Fruit fly (Drosophila melanogaster) whole organism, embryonic: ENCODE measurements around the gene CG43307.

ENCODE experiments used
- Bteb2 ChIP-seq: fragments of 200-800 bp; sonication (Bioruptor generic); optimal IDR thresholded peaks from 2 replicates; lab custom pipeline; 2016; ENCODE audit warnings: missing biosample characterization, missing genetic modification characterization
- C15 ChIP-seq: fragments of 200-800 bp; sonication (Bioruptor generic); IDR thresholded peaks from 3 replicates; pipeline ENCODE4 v1.3.6; 2022; ENCODE audit warnings: missing biosample characterization, missing genetic modification characterization
- CG10209 ChIP-seq: fragments of 200-800 bp; sonication (Bioruptor generic); optimal IDR thresholded peaks from 3 replicates; lab custom pipeline; 2017; ENCODE audit warnings: missing biosample characterization, mild to moderate bottlenecking, missing genetic modification characterization, missing genetic modification reagents
- CG10321 ChIP-seq: fragments of 200-800 bp; sonication (Bioruptor generic); IDR thresholded peaks from 2 replicates; pipeline ENCODE4 v1.3.6; 2022; ENCODE audit warnings: missing biosample characterization, missing genetic modification characterization
- CG10543 ChIP-seq: fragments of 200-800 bp; sonication (Bioruptor generic); optimal IDR thresholded peaks from 3 replicates; lab custom pipeline; 2017; ENCODE audit warnings: missing biosample characterization, mild to moderate bottlenecking, missing genetic modification characterization, moderate library complexity
- CG10654 ChIP-seq: fragments of 200-800 bp; sonication (Bioruptor generic); optimal IDR thresholded peaks from 2 replicates; lab custom pipeline; 2016; ENCODE audit warnings: missing biosample characterization, missing genetic modification characterization
- CG11456 ChIP-seq: fragments of 200-800 bp; sonication (Bioruptor generic); IDR thresholded peaks from 3 replicates; pipeline ENCODE4 v1.3.6; 2022; ENCODE audit warnings: missing biosample characterization, missing genetic modification characterization
- CG11504 ChIP-seq: fragments of 200-800 bp; sonication (Bioruptor generic); optimal IDR thresholded peaks from 3 replicates; lab custom pipeline; 2019; ENCODE audit warnings: missing biosample characterization, mild to moderate bottlenecking, missing genetic modification characterization, moderate library complexity
- CG13296 ChIP-seq: fragments of 200-800 bp; sonication (Bioruptor generic); optimal IDR thresholded peaks from 3 replicates; lab custom pipeline; 2018; ENCODE audit warnings: missing biosample characterization, mild to moderate bottlenecking, missing genetic modification characterization
- CG13894 ChIP-seq: fragments of 200-800 bp; sonication (Bioruptor generic); optimal IDR thresholded peaks from 3 replicates; lab custom pipeline; 2018; ENCODE audit warnings: missing biosample characterization, mild to moderate bottlenecking, missing genetic modification characterization, moderate library complexity
- CG14710 ChIP-seq: fragments of 200-800 bp; sonication (Bioruptor generic); optimal IDR thresholded peaks from 3 replicates; lab custom pipeline; 2019; ENCODE audit warnings: missing biosample characterization, mild to moderate bottlenecking, missing genetic modification characterization, moderate library complexity
- CG15073 ChIP-seq: fragments of 200-800 bp; sonication (Bioruptor generic); optimal IDR thresholded peaks from 2 replicates; lab custom pipeline; 2016; ENCODE audit warnings: missing biosample characterization, missing genetic modification characterization
- CG1602 ChIP-seq: fragments of 200-800 bp; sonication (Bioruptor generic); optimal IDR thresholded peaks from 3 replicates; lab custom pipeline; 2016; ENCODE audit warnings: missing biosample characterization, missing genetic modification characterization
- CG18262 ChIP-seq: fragments of 200-800 bp; optimal IDR thresholded peaks from 3 replicates; lab custom pipeline; 2019; ENCODE audit warnings: missing biosample characterization, mild to moderate bottlenecking, missing genetic modification characterization, moderate library complexity
- CG18476 ChIP-seq: fragments of 200-800 bp; sonication (Bioruptor generic); optimal IDR thresholded peaks from 2 replicates; lab custom pipeline; 2016; ENCODE audit warnings: missing biosample characterization, mild to moderate bottlenecking, missing genetic modification characterization
- CG18599 ChIP-seq: fragments of 200-800 bp; sonication (Bioruptor generic); optimal IDR thresholded peaks from 3 replicates; lab custom pipeline; 2017; ENCODE audit warnings: missing biosample characterization, missing genetic modification characterization, mild to moderate bottlenecking, moderate library complexity, missing genetic modification reagents
- CG32767 ChIP-seq: fragments of 200-800 bp; sonication (Bioruptor generic); IDR thresholded peaks from 2 replicates; pipeline ENCODE4 v1.3.6; 2022; ENCODE audit warnings: missing biosample characterization, missing genetic modification characterization
- CG33213 ChIP-seq: fragments of 200-800 bp; sonication (Bioruptor generic); optimal IDR thresholded peaks from 3 replicates; lab custom pipeline; 2016; ENCODE audit warnings: missing biosample characterization, missing genetic modification characterization
- CG4707 ChIP-seq: fragments of 200-800 bp; sonication (Bioruptor generic); optimal IDR thresholded peaks from 2 replicates; lab custom pipeline; 2018; ENCODE audit warnings: missing biosample characterization, mild to moderate bottlenecking, missing genetic modification characterization, moderate library complexity
- CG6254 ChIP-seq: fragments of 200-800 bp; sonication (Bioruptor generic); optimal IDR thresholded peaks from 3 replicates; lab custom pipeline; 2017; ENCODE audit warnings: mild to moderate bottlenecking, missing biosample characterization, missing genetic modification reagents, missing genetic modification characterization
- CG6765 ChIP-seq: fragments of 200-800 bp; sonication (Bioruptor generic); optimal IDR thresholded peaks from 3 replicates; lab custom pipeline; 2017; ENCODE audit warnings: missing biosample characterization, mild to moderate bottlenecking, missing genetic modification characterization
- CG7745 ChIP-seq: fragments of 200-800 bp; sonication (Bioruptor generic); optimal IDR thresholded peaks from 2 replicates; lab custom pipeline; 2018; ENCODE audit warnings: missing biosample characterization, mild to moderate bottlenecking, missing genetic modification characterization, moderate library complexity
- CG8089 ChIP-seq: fragments of 200-800 bp; sonication (Bioruptor generic); optimal IDR thresholded peaks from 3 replicates; lab custom pipeline; 2016; ENCODE audit warnings: missing biosample characterization, missing genetic modification characterization
- CG8478 ChIP-seq: fragments of >200 bp; optimal IDR thresholded peaks from 2 replicates; lab custom pipeline; 2018
- CG9215 ChIP-seq: fragments of 200-800 bp; sonication (Bioruptor generic); IDR thresholded peaks from 2 replicates; pipeline ENCODE4 v1.3.6; 2022; ENCODE audit warnings: missing biosample characterization, missing genetic modification characterization
- CG9932 ChIP-seq: fragments of 200-800 bp; sonication (Bioruptor generic); IDR thresholded peaks from 2 replicates; pipeline ENCODE4 v1.3.6; 2022; ENCODE audit warnings: missing biosample characterization, missing genetic modification characterization
- Deaf1 ChIP-seq: fragments of 200-800 bp; optimal IDR thresholded peaks from 3 replicates; lab custom pipeline; 2019; ENCODE audit warnings: missing biosample characterization, mild to moderate bottlenecking, missing genetic modification characterization, moderate library complexity
- Fer2 ChIP-seq: fragments of 200-800 bp; sonication (Bioruptor generic); optimal IDR thresholded peaks from 2 replicates; lab custom pipeline; 2018; ENCODE audit warnings: missing biosample characterization, mild to moderate bottlenecking, missing genetic modification characterization, moderate library complexity
- GATAe ChIP-seq: fragments of 200-800 bp; sonication (Bioruptor generic); conservative IDR thresholded peaks from 2 replicates; pipeline ENCODE4 v1.3.6; 2022; ENCODE audit warnings: missing biosample characterization, missing genetic modification characterization
- Hey ChIP-seq: fragments of 200-800 bp; sonication (Bioruptor generic); optimal IDR thresholded peaks from 3 replicates; lab custom pipeline; 2018; ENCODE audit warnings: missing biosample characterization, mild to moderate bottlenecking, missing genetic modification characterization
- Hr78 ChIP-seq, 2 experiments: fragments of 200-800 bp in 1 of 2; fragments of >200 bp in 1 of 2; sonication (Bioruptor generic) in 1 of 2; optimal IDR thresholded peaks; 2 replicates each; lab custom pipeline; 2017 to 2019; ENCODE audit warnings: missing biosample characterization in 2 of 2, missing genetic modification characterization in 2 of 2, mild to moderate bottlenecking in 1 of 2, moderate library complexity in 1 of 2
- Lhr ChIP-seq: fragments of 200-800 bp; sonication (Bioruptor generic); optimal IDR thresholded peaks from 3 replicates; lab custom pipeline; 2017; ENCODE audit warnings: mild to moderate bottlenecking, missing biosample characterization, missing genetic modification reagents, missing genetic modification characterization
- MBD-R2 ChIP-seq: fragments of 200-800 bp; sonication (Bioruptor generic); IDR thresholded peaks from 2 replicates; pipeline ENCODE4 v1.3.6; 2022; ENCODE audit warnings: missing biosample characterization, missing genetic modification characterization
- Side ChIP-seq: fragments of 200-800 bp; sonication (Bioruptor generic); optimal IDR thresholded peaks from 2 replicates; lab custom pipeline; 2016; ENCODE audit warnings: missing biosample characterization, missing genetic modification characterization
- Tbp ChIP-seq: fragments of >200 bp; optimal IDR thresholded peaks from 2 replicates; lab custom pipeline; 2018; ENCODE audit warnings: missing biosample characterization, missing genetic modification characterization
- Vsx1 ChIP-seq: fragments of 200-800 bp; sonication (Bioruptor generic); optimal IDR thresholded peaks from 2 replicates; lab custom pipeline; 2017; ENCODE audit warnings: missing biosample characterization, mild to moderate bottlenecking, missing genetic modification characterization, missing genetic modification reagents
- aop ChIP-seq: fragments of 200-800 bp; sonication (Bioruptor generic); IDR thresholded peaks from 2 replicates; pipeline ENCODE4 v1.3.6; 2022; ENCODE audit warnings: missing biosample characterization, missing genetic modification characterization
- bigmax ChIP-seq: fragments of 200-800 bp; sonication (Bioruptor generic); optimal IDR thresholded peaks from 2 replicates; lab custom pipeline; 2018; ENCODE audit warnings: missing biosample characterization, mild to moderate bottlenecking, missing genetic modification characterization
- dati ChIP-seq: fragments of 200-800 bp; sonication (Bioruptor generic); IDR thresholded peaks from 2 replicates; pipeline ENCODE4 v1.3.6; 2022; ENCODE audit warnings: missing biosample characterization, missing genetic modification characterization
- ewg ChIP-seq: fragments of 200-800 bp; sonication (Bioruptor generic); optimal IDR thresholded peaks from 3 replicates; lab custom pipeline; 2017; ENCODE audit warnings: mild to moderate bottlenecking, missing biosample characterization, missing genetic modification reagents, missing genetic modification characterization
- fu2 ChIP-seq: fragments of 200-800 bp; sonication (Bioruptor generic); optimal IDR thresholded peaks from 2 replicates; lab custom pipeline; 2016; ENCODE audit warnings: missing biosample characterization, missing genetic modification characterization
- ham ChIP-seq: fragments of 200-800 bp; sonication (Bioruptor generic); IDR thresholded peaks from 2 replicates; pipeline ENCODE4 v1.3.6; 2022; ENCODE audit warnings: missing biosample characterization, missing genetic modification characterization
- hkb ChIP-seq, 2 experiments: fragments of 200-800 bp in 1 of 2; fragments of >200 bp in 1 of 2; sonication (Bioruptor generic) in 1 of 2; IDR thresholded peaks in 1 of 2; optimal IDR thresholded peaks in 1 of 2; 2 replicates each; pipeline versions ENCODE4 v1.3.6 to Lab custom; 2017 to 2022; ENCODE audit warnings: missing biosample characterization in 1 of 2, missing genetic modification characterization in 1 of 2
- oc ChIP-seq: fragments of 200-800 bp; sonication (Bioruptor generic); optimal IDR thresholded peaks from 2 replicates; lab custom pipeline; 2018; ENCODE audit warnings: missing biosample characterization, mild to moderate bottlenecking, missing genetic modification characterization, moderate library complexity
- repo ChIP-seq: fragments of 200-800 bp; sonication (Bioruptor generic); optimal IDR thresholded peaks from 2 replicates; lab custom pipeline; 2016; ENCODE audit warnings: missing biosample characterization, missing genetic modification characterization
- rib ChIP-seq: fragments of 200-800 bp; sonication (Bioruptor generic); IDR thresholded peaks from 2 replicates; pipeline ENCODE4 v1.3.6; 2022; ENCODE audit warnings: missing biosample characterization, missing genetic modification characterization
- ssp ChIP-seq: fragments of 200-800 bp; sonication (Bioruptor generic); IDR thresholded peaks from 2 replicates; pipeline ENCODE4 v1.3.6; 2022; ENCODE audit warnings: missing biosample characterization, missing genetic modification characterization
- tna ChIP-seq: fragments of 200-800 bp; sonication (Bioruptor generic); IDR thresholded peaks from 2 replicates; pipeline ENCODE4 v1.3.6; 2022; ENCODE audit warnings: missing biosample characterization, missing genetic modification characterization; ENCODE audit not compliant: partially characterized antibody
- trh ChIP-seq: fragments of 200-800 bp; sonication (Bioruptor generic); optimal IDR thresholded peaks from 2 replicates; lab custom pipeline; 2016; ENCODE audit warnings: missing biosample characterization, missing genetic modification characterization
- vvl ChIP-seq: fragments of 200-800 bp; sonication (Bioruptor generic); IDR thresholded peaks from 2 replicates; pipeline ENCODE4 v1.3.6; 2022; ENCODE audit warnings: missing biosample characterization, missing genetic modification characterization
- zfh2 ChIP-seq: fragments of 200-800 bp; sonication (Bioruptor generic); optimal IDR thresholded peaks from 2 replicates; lab custom pipeline; 2016; ENCODE audit warnings: missing biosample characterization, missing genetic modification characterization

CG43307 gene

dm6 chr2L:5797977-5798376 lies 13.4 kb upstream of the CG43307 start (continued):
- no peak for TF ChIP-seq ham (GFP tag; lab: Robert Waterston, UW)
- TF ChIP-seq CG13296: peak; percentile 47
- TF ChIP-seq CG10321 (GFP tag; lab: Robert Waterston, UW): no peak
- peak; percentile 57 for TF ChIP-seq Bteb2 (GFP tag; lab: Kevin White, UChicago)
- no peak for TF ChIP-seq CG7745 (tag; lab: Kevin White, UChicago)
- TF ChIP-seq Vsx1: peak; percentile 38
- no peak for TF ChIP-seq zfh2 (GFP tag; lab: Kevin White, UChicago)
- TF ChIP-seq CG11456 (GFP tag; lab: Robert Waterston, UW): peak; percentile 72; the same call in 2 of the 3 replicates
- no peak for TF ChIP-seq Deaf1 (tag; lab: Kevin White, UChicago)
- TF ChIP-seq trh (GFP tag; lab: Kevin White, UChicago): peak; percentile 47
- no peak for TF ChIP-seq Hr78 (GFP tag; optimal IDR thresholded peaks at IDR 0.05; lab: Kevin White, UChicago)
- TF ChIP-seq fu2 (GFP tag; lab: Kevin White, UChicago): no peak
- TF ChIP-seq CG9215 (GFP tag; lab: Robert Waterston, UW): no peak
- no peak for TF ChIP-seq repo (GFP tag; lab: Kevin White, UChicago)
- peak; percentile 55 for TF ChIP-seq rib (GFP tag; lab: Robert Waterston, UW)
- no peak; the same call in 1 of the 2 replicates for TF ChIP-seq MBD-R2 (GFP tag; lab: Robert Waterston, UW)
- TF ChIP-seq CG10654 (GFP tag; lab: Kevin White, UChicago): peak; percentile 26
- no peak for TF ChIP-seq CG8478 (lab: Kevin White, UChicago)
- no peak for TF ChIP-seq dati (GFP tag; lab: Robert Waterston, UW)
- no peak for TF ChIP-seq CG6254 (GFP tag; lab: Kevin White, UChicago)
- no peak for TF ChIP-seq Side
- TF ChIP-seq CG6765 (GFP tag; lab: Kevin White, UChicago): peak; percentile 28
- TF ChIP-seq CG18599: peak; percentile 68
- TF ChIP-seq oc: no peak
- TF ChIP-seq CG32767: 0 out of 2 replicates have a peak, but pooled peaks have one; percentile 12
- TF ChIP-seq aop (GFP tag; lab: Robert Waterston, UW): no peak
- no peak for TF ChIP-seq Hey (tag; lab: Kevin White, UChicago)
- no peak for TF ChIP-seq CG9932
- peak; percentile 57 for TF ChIP-seq CG11504
- no peak for TF ChIP-seq CG18262 (tag; lab: Kevin White, UChicago)
- no peak for TF ChIP-seq Lhr (GFP tag; lab: Kevin White, UChicago)
- TF ChIP-seq vvl (GFP tag; lab: Robert Waterston, UW): no peak
- peak; percentile 2 for TF ChIP-seq CG14710 (tag; lab: Kevin White, UChicago)
- TF ChIP-seq Fer2: peak; percentile 50
- TF ChIP-seq ewg (GFP tag; lab: Kevin White, UChicago): no peak
- peak; percentile 15 for TF ChIP-seq CG10543
- TF ChIP-seq GATAe (GFP tag; lab: Robert Waterston, UW): peak; percentile 38; the same call in 1 of the 2 replicates
- TF ChIP-seq tna (GFP tag; lab: Robert Waterston, UW): no peak
- TF ChIP-seq CG13894 (tag; lab: Kevin White, UChicago): no peak
- TF ChIP-seq CG15073 (GFP tag; lab: Kevin White, UChicago): no peak
- TF ChIP-seq CG1602: peak; percentile 10
- no peak for TF ChIP-seq CG8089
- 0 out of 3 replicates have a peak, but pooled peaks have one; percentile 60 for TF ChIP-seq C15 (GFP tag; lab: Robert Waterston, UW)
- TF ChIP-seq hkb (optimal IDR thresholded peaks at IDR 0.05; lab: Kevin White, UChicago): no peak
- 0 out of 2 replicates have a peak, but pooled peaks have one; percentile 34 for TF ChIP-seq hkb (GFP tag; IDR thresholded peaks at IDR 0.05; lab: Robert Waterston, UW)
- TF ChIP-seq Tbp (GFP tag; lab: Kevin White, UChicago): no peak
- no peak for TF ChIP-seq CG4707 (GFP tag; lab: Kevin White, UChicago)
- TF ChIP-seq bigmax: peak; percentile 4
- peak; percentile 68 for TF ChIP-seq CG10209
- TF ChIP-seq CG18476 (GFP tag; lab: Kevin White, UChicago): peak; percentile 21
- TF ChIP-seq ssp: no peak
- peak; percentile 30 for TF ChIP-seq CG33213
